Worm (Caenorhabditis elegans): ENCODE results near the gene fbxc-22.

DNA sequence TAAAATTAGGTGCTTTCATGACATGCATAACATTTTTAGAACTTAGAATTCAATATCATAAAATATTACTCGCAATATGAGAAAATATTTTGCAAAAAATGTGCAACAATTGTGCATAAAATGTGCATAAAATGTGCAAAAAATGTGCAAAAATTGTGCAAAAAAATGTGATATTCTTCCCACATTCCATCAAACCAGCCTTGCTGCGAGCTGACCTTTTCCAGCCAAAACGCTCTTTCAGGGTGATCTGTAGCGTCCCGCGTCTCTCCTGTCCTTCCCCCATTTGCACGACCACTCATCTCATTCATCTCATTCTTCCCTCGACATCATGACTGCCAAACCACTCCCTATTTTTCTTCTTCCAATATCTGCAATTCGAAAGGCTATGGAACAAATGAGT is 14.8 kb downstream of the fbxc-22 start, which contains the start of gene fbxb-17:
- no peak for TF ChIP-seq peb-1 (tag; optimal IDR thresholded peaks at IDR 0.05)
- no peak for TF ChIP-seq mab-5 (tag; optimal IDR thresholded peaks at IDR 0.05)
- no peak for TF ChIP-seq alr-1 (tag; optimal IDR thresholded peaks at IDR 0.05)
- TF ChIP-seq dmd-4 (tag; optimal IDR thresholded peaks at IDR 0.05), result no peak
- TF ChIP-seq skn-1 (tag; optimal IDR thresholded peaks at IDR 0.05), result no peak
- no peak for TF ChIP-seq ceh-16 (tag; optimal IDR thresholded peaks at IDR 0.05)
- TF ChIP-seq zag-1 (tag; optimal IDR thresholded peaks at IDR 0.05), result no peak
- no peak for TF ChIP-seq sma-3 (GFP tag; optimal IDR thresholded peaks at IDR 0.05)
- no peak for TF ChIP-seq lin-13 (GFP tag; optimal IDR thresholded peaks at IDR 0.05)
- TF ChIP-seq elt-1 (tag; optimal IDR thresholded peaks at IDR 0.05), result no peak
- TF ChIP-seq mdl-1 (tag; optimal IDR thresholded peaks at IDR 0.05), result no peak
- TF ChIP-seq aly-2 (tag; optimal IDR thresholded peaks at IDR 0.05), result no peak
- no peak for TF ChIP-seq ztf-4 (tag; optimal IDR thresholded peaks at IDR 0.05)
